Fruit fly (Drosophila melanogaster) whole organism, embryonic: Measurements from ENCODE around the gene drm.

Experiments used
- CG1024 ChIP-seq: fragments of 200-800 bp; sonication (Bioruptor generic); IDR thresholded peaks from 2 replicates; pipeline ENCODE4 v1.3.6; 2022; ENCODE audit warnings: missing biosample characterization, missing genetic modification characterization
- CG12236 ChIP-seq: fragments of 200-800 bp; sonication (Bioruptor generic); optimal IDR thresholded peaks from 2 replicates; lab custom pipeline; 2016; ENCODE audit warnings: missing biosample characterization, missing genetic modification characterization
- CG31441 ChIP-seq: fragments of 200-800 bp; sonication (Bioruptor generic); IDR thresholded peaks from 2 replicates; pipeline ENCODE4 v1.3.6; 2022; ENCODE audit warnings: missing biosample characterization, missing genetic modification characterization

- TF ChIP-seq CG1024 (no peak), CG31441 (GFP tag; lab: Robert Waterston, UW) (no peak), CG12236 (GFP tag; lab: Kevin White, UChicago) (no peak)
These were observed 37.5 kb downstream of the drm start for dm6 chr2L:3576520-3576919.
